Fruit fly (Drosophila melanogaster) whole organism, prepupa: Measurements from ENCODE around the gene Pdi.

Experiments
- CG11294 ChIP-seq: fragments of 200-800 bp; sonication (Bioruptor generic); IDR thresholded peaks from 2 replicates; pipeline ENCODE4 v1.3.6; 2022; ENCODE audit warnings: missing biosample characterization, missing genetic modification characterization
- CG11762 ChIP-seq: fragments of 200-800 bp; sonication (Bioruptor generic); optimal IDR thresholded peaks from 3 replicates; lab custom pipeline; 2016; ENCODE audit warnings: missing biosample characterization, missing genetic modification characterization; ENCODE audit not compliant: insufficient read depth
- CG15336 ChIP-seq: fragments of 200-800 bp; sonication (Bioruptor generic); IDR thresholded peaks from 2 replicates; pipeline ENCODE4 v1.3.6; 2022; ENCODE audit warnings: missing biosample characterization, missing genetic modification characterization
- CG16779 ChIP-seq: fragments of 200-800 bp; sonication (Bioruptor generic); optimal IDR thresholded peaks from 3 replicates; lab custom pipeline; 2017; ENCODE audit warnings: missing biosample characterization, mild to moderate bottlenecking, missing genetic modification characterization
- CG3032 ChIP-seq: fragments of 200-800 bp; optimal IDR thresholded peaks from 2 replicates; lab custom pipeline; 2019; ENCODE audit warnings: missing biosample characterization, mild to moderate bottlenecking, missing genetic modification characterization, moderate library complexity
- CG34406 ChIP-seq: fragments of 200-800 bp; sonication (Bioruptor generic); optimal IDR thresholded peaks from 3 replicates; lab custom pipeline; 2016; ENCODE audit warnings: missing biosample characterization, missing genetic modification characterization
- CG3919 ChIP-seq: fragments of 200-800 bp; sonication (Bioruptor generic); optimal IDR thresholded peaks from 3 replicates; lab custom pipeline; 2016; ENCODE audit warnings: missing biosample characterization, missing genetic modification characterization
- CG4318 ChIP-seq: fragments of 200-800 bp; sonication (Bioruptor generic); optimal IDR thresholded peaks from 3 replicates; lab custom pipeline; 2017; ENCODE audit warnings: missing biosample characterization, mild to moderate bottlenecking, missing genetic modification characterization
- CG6276 ChIP-seq: fragments of 200-800 bp; sonication (Bioruptor generic); optimal IDR thresholded peaks from 2 replicates; lab custom pipeline; 2017; ENCODE audit warnings: missing biosample characterization, mild to moderate bottlenecking, missing genetic modification characterization
- CG6792 ChIP-seq: fragments of 200-800 bp; sonication (Bioruptor generic); optimal IDR thresholded peaks from 3 replicates; lab custom pipeline; 2016; ENCODE audit warnings: missing biosample characterization, missing genetic modification characterization
- CG6808 ChIP-seq: fragments of 200-800 bp; sonication (Bioruptor generic); optimal IDR thresholded peaks from 3 replicates; lab custom pipeline; 2017; ENCODE audit warnings: missing biosample characterization, missing genetic modification characterization, mild to moderate bottlenecking, moderate library complexity, missing genetic modification reagents
- CG6854 ChIP-seq: fragments of 200-800 bp; sonication (Bioruptor generic); optimal IDR thresholded peaks from 2 replicates; lab custom pipeline; 2017; ENCODE audit warnings: missing biosample characterization, mild to moderate bottlenecking, missing genetic modification characterization
- CG8119 ChIP-seq: fragments of 200-800 bp; sonication (Bioruptor generic); IDR thresholded peaks from 3 replicates; pipeline ENCODE4 v1.3.6; 2022; ENCODE audit warnings: missing biosample characterization, missing genetic modification characterization
- CG9139 ChIP-seq: fragments of 200-800 bp; sonication (Bioruptor generic); optimal IDR thresholded peaks from 3 replicates; lab custom pipeline; 2017; ENCODE audit warnings: missing biosample characterization, mild to moderate bottlenecking, missing genetic modification characterization
- Eip75B ChIP-seq: fragments of 200-800 bp; sonication (Bioruptor generic); optimal IDR thresholded peaks from 3 replicates; lab custom pipeline; 2016; ENCODE audit warnings: missing biosample characterization, missing genetic modification characterization
- Eip78C ChIP-seq: fragments of 200-800 bp; sonication (Bioruptor generic); peaks from one replicate; lab custom pipeline; 2016; ENCODE audit warnings: missing biosample characterization, missing genetic modification characterization
- Eip93F ChIP-seq: fragments of 200-800 bp; sonication (Bioruptor generic); optimal IDR thresholded peaks from 2 replicates; lab custom pipeline; 2016; ENCODE audit warnings: missing biosample characterization, mild to moderate bottlenecking, missing genetic modification characterization
- Ets21C ChIP-seq: fragments of 200-800 bp; sonication (Bioruptor generic); optimal IDR thresholded peaks from 3 replicates; lab custom pipeline; 2016; ENCODE audit warnings: missing biosample characterization, missing genetic modification characterization
- Ets96B ChIP-seq: fragments of 200-800 bp; optimal IDR thresholded peaks from 2 replicates; lab custom pipeline; 2019; ENCODE audit warnings: missing biosample characterization, mild to moderate bottlenecking, missing genetic modification characterization, moderate library complexity
- Hr38 ChIP-seq: sonication (Bioruptor generic); optimal IDR thresholded peaks from 2 replicates; lab custom pipeline; 2016; ENCODE audit warnings: missing biosample characterization, missing genetic modification characterization
- Hr39 ChIP-seq: fragments of 200-800 bp; sonication (Bioruptor generic); optimal IDR thresholded peaks from 2 replicates; lab custom pipeline; 2016; ENCODE audit warnings: missing biosample characterization, missing genetic modification characterization
- Hr4 ChIP-seq: fragments of 200-800 bp; sonication (Bioruptor generic); optimal IDR thresholded peaks from 3 replicates; lab custom pipeline; 2016; ENCODE audit warnings: missing biosample characterization, missing genetic modification characterization
- Lpt ChIP-seq: fragments of 200-800 bp; sonication (Bioruptor generic); optimal IDR thresholded peaks from 3 replicates; lab custom pipeline; 2016; ENCODE audit warnings: missing biosample characterization, missing genetic modification characterization
- Met ChIP-seq: fragments of 200-800 bp; sonication (Bioruptor generic); optimal IDR thresholded peaks from 3 replicates; lab custom pipeline; 2016; ENCODE audit warnings: missing biosample characterization, missing genetic modification characterization
- OdsH ChIP-seq: fragments of 200-800 bp; sonication (Bioruptor generic); optimal IDR thresholded peaks from 3 replicates; lab custom pipeline; 2016; ENCODE audit warnings: missing biosample characterization, missing genetic modification characterization
- Smox ChIP-seq: fragments of 200-800 bp; sonication (Bioruptor generic); optimal IDR thresholded peaks from 3 replicates; lab custom pipeline; 2016; ENCODE audit warnings: missing biosample characterization, missing genetic modification characterization
- Sox102F ChIP-seq: fragments of 200-800 bp; sonication (Bioruptor generic); optimal IDR thresholded peaks from 2 replicates; lab custom pipeline; 2016; ENCODE audit warnings: missing biosample characterization, mild to moderate bottlenecking, missing genetic modification characterization
- Sox15 ChIP-seq: fragments of 200-800 bp; sonication (Bioruptor generic); optimal IDR thresholded peaks from 3 replicates; lab custom pipeline; 2016; ENCODE audit warnings: missing biosample characterization, missing genetic modification characterization
- acj6 ChIP-seq: fragments of 200-800 bp; sonication (Bioruptor generic); optimal IDR thresholded peaks from 3 replicates; lab custom pipeline; 2016; ENCODE audit warnings: missing biosample characterization, missing genetic modification characterization
- cyc ChIP-seq: fragments of 200-800 bp; sonication (Bioruptor generic); optimal IDR thresholded peaks from 3 replicates; lab custom pipeline; 2016; ENCODE audit warnings: missing biosample characterization, missing genetic modification characterization
- dac ChIP-seq: fragments of 200-800 bp; sonication (Bioruptor generic); optimal IDR thresholded peaks from 2 replicates; lab custom pipeline; 2017; ENCODE audit warnings: missing biosample characterization, mild to moderate bottlenecking, missing genetic modification characterization
- dsx ChIP-seq: fragments of 200-800 bp; optimal IDR thresholded peaks from 3 replicates; lab custom pipeline; 2019; ENCODE audit warnings: missing biosample characterization, mild to moderate bottlenecking, missing genetic modification characterization, moderate library complexity; ENCODE audit not compliant: poor library complexity, severe bottlenecking
- eg ChIP-seq: fragments of 200-800 bp; sonication (Bioruptor generic); IDR thresholded peaks from 3 replicates; pipeline ENCODE4 v1.3.6; 2022; ENCODE audit warnings: missing biosample characterization, missing genetic modification characterization
- esn ChIP-seq: fragments of 200-800 bp; sonication (Bioruptor generic); optimal IDR thresholded peaks from 2 replicates; lab custom pipeline; 2016; ENCODE audit warnings: missing biosample characterization, mild to moderate bottlenecking, missing genetic modification characterization, moderate library complexity
- fd85E ChIP-seq: fragments of 200-800 bp; sonication (Bioruptor generic); optimal IDR thresholded peaks from 3 replicates; lab custom pipeline; 2016; ENCODE audit warnings: missing biosample characterization, missing genetic modification characterization
- fkh ChIP-seq: fragments of 200-800 bp; sonication (Bioruptor generic); optimal IDR thresholded peaks from 3 replicates; lab custom pipeline; 2017; ENCODE audit warnings: missing biosample characterization, mild to moderate bottlenecking, missing genetic modification characterization, moderate library complexity
- pdm3 ChIP-seq: fragments of 200-800 bp; sonication (Bioruptor generic); optimal IDR thresholded peaks from 3 replicates; lab custom pipeline; 2016; ENCODE audit warnings: missing biosample characterization, missing genetic modification characterization
- spab ChIP-seq: fragments of 200-800 bp; sonication (Bioruptor generic); optimal IDR thresholded peaks from 2 replicates; lab custom pipeline; 2017; ENCODE audit warnings: missing biosample characterization, mild to moderate bottlenecking, missing genetic modification characterization, missing genetic modification reagents
- svp ChIP-seq: fragments of 200-800 bp; sonication (Bioruptor generic); peaks from one replicate; lab custom pipeline; 2016; ENCODE audit warnings: missing biosample characterization, missing genetic modification characterization
- topi ChIP-seq: fragments of 200-800 bp; sonication (Bioruptor generic); optimal IDR thresholded peaks from 3 replicates; lab custom pipeline; 2016; ENCODE audit warnings: missing biosample characterization, missing genetic modification characterization
- vri ChIP-seq: fragments of 200-800 bp; sonication (Bioruptor generic); optimal IDR thresholded peaks from 3 replicates; lab custom pipeline; 2016; ENCODE audit warnings: missing biosample characterization, mild to moderate bottlenecking, missing genetic modification characterization

Pdi gene

DNA sequence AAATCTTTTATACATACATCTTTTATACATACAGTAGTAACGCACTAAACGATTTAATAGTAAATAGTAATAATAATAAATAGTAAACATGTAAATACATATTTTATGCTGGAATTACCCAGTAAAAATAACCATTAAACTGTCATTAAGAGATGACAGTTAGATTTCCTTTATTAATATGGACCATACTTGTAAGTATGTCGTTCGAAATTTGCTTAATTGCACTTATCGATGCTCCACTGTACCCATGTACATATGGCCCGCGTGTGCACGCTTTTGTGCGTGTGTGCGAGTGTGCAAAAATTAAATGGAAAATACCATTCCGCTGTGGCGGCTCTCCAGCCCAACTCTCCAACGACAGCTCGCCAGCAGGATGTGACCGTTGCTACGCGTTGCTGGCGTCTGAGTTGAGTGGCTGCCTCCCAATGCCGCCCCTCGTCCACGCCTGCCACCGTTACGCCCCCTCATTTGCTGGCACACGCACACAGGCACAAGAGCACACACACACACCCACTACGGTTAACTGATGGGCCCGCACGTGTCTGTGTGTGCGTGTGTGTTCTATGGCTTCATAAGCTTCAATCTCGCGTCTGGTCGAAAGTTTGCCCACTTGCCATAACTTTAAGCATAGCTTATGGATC lies 39.9 kb downstream of the Pdi start (continued):
- TF ChIP-seq CG6854 (GFP tag; lab: Kevin White, UChicago) (peak; percentile 99), Hr39 (peak; percentile 17), Sox102F (GFP tag; lab: Kevin White, UChicago) (no peak), CG6808 (GFP tag; lab: Kevin White, UChicago) (no peak), CG4318 (GFP tag; lab: Kevin White, UChicago) (peak; percentile 6), CG11294 (GFP tag; lab: Robert Waterston, UW) (no peak), Hr4 (GFP tag; lab: Kevin White, UChicago) (peak; percentile 7), CG15336 (GFP tag; lab: Robert Waterston, UW) (no peak), Ets96B (peak; percentile 40), eg (0 out of 3 replicates have a peak, but pooled peaks have one; percentile 47), CG9139 (GFP tag; lab: Kevin White, UChicago) (no peak), CG6792 (GFP tag; lab: Kevin White, UChicago) (no peak), Eip75B (GFP tag; lab: Kevin White, UChicago) (no peak), CG6276 (GFP tag; lab: Kevin White, UChicago) (peak; percentile 4), spab (GFP tag; lab: Kevin White, UChicago) (peak; percentile 28), vri (GFP tag; lab: Kevin White, UChicago) (no peak), CG16779 (tag; lab: Kevin White, UChicago) (no peak), topi (GFP tag; lab: Kevin White, UChicago) (peak; percentile 14), acj6 (GFP tag; lab: Kevin White, UChicago) (peak; percentile 27), CG34406 (GFP tag; lab: Kevin White, UChicago) (peak; percentile 16), CG8119 (GFP tag; lab: Robert Waterston, UW) (peak; percentile 44; the same call in 2 of the 3 replicates), Smox (GFP tag; lab: Kevin White, UChicago) (no peak), esn (GFP tag; lab: Kevin White, UChicago) (no peak), svp (GFP tag; lab: Kevin White, UChicago) (peak; percentile 46), CG3032 (tag; lab: Kevin White, UChicago) (peak; percentile 57), Eip93F (no peak), dsx (peak; percentile 43), CG3919 (GFP tag; lab: Kevin White, UChicago) (peak; percentile 48), CG11762 (no peak), Met (GFP tag; lab: Kevin White, UChicago) (no peak), cyc (GFP tag; lab: Kevin White, UChicago) (peak; percentile 19), Eip78C (peak; percentile 57), Hr38 (GFP tag; lab: Kevin White, UChicago) (no peak), OdsH (GFP tag; lab: Kevin White, UChicago) (peak; percentile 22), Ets21C (GFP tag; lab: Kevin White, UChicago) (no peak), pdm3 (GFP tag; lab: Kevin White, UChicago) (no peak), fkh (no peak), dac (GFP tag; lab: Kevin White, UChicago) (no peak), Sox15 (GFP tag; lab: Kevin White, UChicago) (peak; percentile 6), Lpt (GFP tag; lab: Kevin White, UChicago) (no peak), fd85E (no peak)
- TF ChIP-seq, all 60 proteins: peak for 30
